Worm (Caenorhabditis elegans): ENCODE measurements around the gene C33A11.2.

C33A11.2 gene

ce11 chrX:15365767-15366177 is at the start of gene C33A11.2:
Gene C33A11.2 (plus strand): TSS chrX:15365992.
- no peak for TF ChIP-seq cnd-1 (tag; optimal IDR thresholded peaks at IDR 0.05)
- no peak for TF ChIP-seq sptf-1 (tag; optimal IDR thresholded peaks at IDR 0.05)
- TF ChIP-seq elt-3 (tag; optimal IDR thresholded peaks at IDR 0.05) = no peak
- no peak for TF ChIP-seq nhr-76 (tag; optimal IDR thresholded peaks at IDR 0.05)
- no peak for TF ChIP-seq tbx-8 (GFP tag; optimal IDR thresholded peaks at IDR 0.05)

- no peak for TF ChIP-seq nhr-12 (tag; optimal IDR thresholded peaks at IDR 0.05)
- TF ChIP-seq nhr-237 (tag; optimal IDR thresholded peaks at IDR 0.05) = no peak
- no peak for TF ChIP-seq cnd-1 (tag; optimal IDR thresholded peaks at IDR 0.05)
- no peak for TF ChIP-seq ceh-83 (GFP tag; optimal IDR thresholded peaks at IDR 0.05)
- TF ChIP-seq elt-1 (tag; optimal IDR thresholded peaks at IDR 0.05; ENCODE audit: borderline replicate concordance, insufficient read depth) = no peak
- TF ChIP-seq sptf-1 (tag; optimal IDR thresholded peaks at IDR 0.05) = no peak
- TF ChIP-seq lin-32 (GFP tag; optimal IDR thresholded peaks at IDR 0.05) = no peak
- no peak for TF ChIP-seq drap-1 (GFP tag; optimal IDR thresholded peaks at IDR 0.05)
- no peak for TF ChIP-seq bed-3 (GFP tag; optimal IDR thresholded peaks at IDR 0.05)
- TF ChIP-seq sem-2 (GFP tag; optimal IDR thresholded peaks at IDR 0.05) = no peak
- TF ChIP-seq zip-8 (tag; optimal IDR thresholded peaks at IDR 0.05) = no peak
- TF ChIP-seq lsy-2 (tag; optimal IDR thresholded peaks at IDR 0.05) = no peak
- TF ChIP-seq flh-1 (GFP tag; optimal IDR thresholded peaks at IDR 0.05) = no peak
- TF ChIP-seq unc-39 (tag; optimal IDR thresholded peaks at IDR 0.05) = no peak
- TF ChIP-seq lin-13 (tag; optimal IDR thresholded peaks at IDR 0.05) = no peak
- no peak for TF ChIP-seq pha-4 (tag; optimal IDR thresholded peaks at IDR 0.05)
- TF ChIP-seq mls-2 (tag; optimal IDR thresholded peaks at IDR 0.05) = no peak
- TF ChIP-seq nhr-76 (tag; optimal IDR thresholded peaks at IDR 0.05) = no peak
Measured at ce11 chrX:15317146-15317545, 48.6 kb upstream of the C33A11.2 start, which contains the start of gene glb-28. Gene glb-28 (minus strand): TSS chrX:15317246.

- TF ChIP-seq lin-13 (tag; optimal IDR thresholded peaks at IDR 0.05) = no peak
- TF ChIP-seq mep-1 (tag; optimal IDR thresholded peaks at IDR 0.05) = no peak
- TF ChIP-seq bed-3 (GFP tag; optimal IDR thresholded peaks at IDR 0.05) = no peak
- no peak for TF ChIP-seq hlh-1 (tag; optimal IDR thresholded peaks at IDR 0.05)
- TF ChIP-seq mab-5 (tag; optimal IDR thresholded peaks at IDR 0.05) = no peak
Measured at ce11 chrX:15321217-15321616, 44.6 kb upstream of the C33A11.2 start.

ce11 chrX:15321791-15322190 is 44.0 kb upstream of the C33A11.2 start:
- TF ChIP-seq ces-1 (GFP tag; optimal IDR thresholded peaks at IDR 0.05) = peak; percentile 72
- TF ChIP-seq nhr-2 (tag; optimal IDR thresholded peaks at IDR 0.05) = no peak

ce11 chrX:15325709-15326108 is 40.1 kb upstream of the C33A11.2 start, which contains the start of gene Y15E3A.3:
Gene Y15E3A.3 (minus strand): TSS chrX:15325809.
- TF ChIP-seq mls-2 (tag; optimal IDR thresholded peaks at IDR 0.05) (no peak), M03D4.4 (tag; optimal IDR thresholded peaks at IDR 0.05) (no peak), ceh-39 (tag; optimal IDR thresholded peaks at IDR 0.05) (no peak), unc-62 (GFP tag; optimal IDR thresholded peaks at IDR 0.05) (no peak), pha-4 (tag; optimal IDR thresholded peaks at IDR 0.05) (no peak), mab-5 (tag; optimal IDR thresholded peaks at IDR 0.05) (no peak), elt-3 (tag; optimal IDR thresholded peaks at IDR 0.05) (no peak), snpc-4 (tag; optimal IDR thresholded peaks at IDR 0.05) (no peak), ham-2 (GFP tag; optimal IDR thresholded peaks at IDR 0.05) (no peak)

ce11 chrX:15327238-15327637 is 38.6 kb upstream of the C33A11.2 start:
- peak; percentile 33 for TF ChIP-seq elt-1 (tag; optimal IDR thresholded peaks at IDR 0.05; ENCODE audit: borderline replicate concordance, insufficient read depth)
- peak; percentile 19 for TF ChIP-seq unc-62 (GFP tag; optimal IDR thresholded peaks at IDR 0.05)
- no peak for TF ChIP-seq ceh-39 (tag; optimal IDR thresholded peaks at IDR 0.05)

ce11 chrX:15328343-15328742 is 37.4 kb upstream of the C33A11.2 start:
- no peak for TF ChIP-seq ceh-39 (tag; optimal IDR thresholded peaks at IDR 0.05)
- no peak for TF ChIP-seq ham-2 (GFP tag; optimal IDR thresholded peaks at IDR 0.05)
- no peak for TF ChIP-seq ztf-11 (tag; optimal IDR thresholded peaks at IDR 0.05)
- TF ChIP-seq elt-1 (tag; optimal IDR thresholded peaks at IDR 0.05; ENCODE audit: borderline replicate concordance, insufficient read depth) = no peak
- TF ChIP-seq unc-62 (GFP tag; optimal IDR thresholded peaks at IDR 0.05) = no peak
- TF ChIP-seq blmp-1 (tag; optimal IDR thresholded peaks at IDR 0.05) = no peak
- no peak for TF ChIP-seq drap-1 (GFP tag; optimal IDR thresholded peaks at IDR 0.05)
- TF ChIP-seq nhr-237 (tag; optimal IDR thresholded peaks at IDR 0.05) = no peak
- no peak for TF ChIP-seq zip-8 (tag; optimal IDR thresholded peaks at IDR 0.05)
- TF ChIP-seq nhr-76 (tag; optimal IDR thresholded peaks at IDR 0.05) = no peak
- no peak for TF ChIP-seq tbx-8 (GFP tag; optimal IDR thresholded peaks at IDR 0.05)
- no peak for TF ChIP-seq lsy-2 (tag; optimal IDR thresholded peaks at IDR 0.05)
- no peak for TF ChIP-seq lin-32 (GFP tag; optimal IDR thresholded peaks at IDR 0.05)
- TF ChIP-seq ceh-43 (GFP tag; optimal IDR thresholded peaks at IDR 0.05) = no peak
- no peak for TF ChIP-seq unc-120 (tag; optimal IDR thresholded peaks at IDR 0.05; ENCODE audit: poor library complexity, severe bottlenecking)
- no peak for TF ChIP-seq nhr-28 (tag; optimal IDR thresholded peaks at IDR 0.05)
- no peak for TF ChIP-seq cnd-1 (tag; optimal IDR thresholded peaks at IDR 0.05)
- TF ChIP-seq lin-13 (tag; optimal IDR thresholded peaks at IDR 0.05) = no peak
